Fruit fly (Drosophila melanogaster): ENCODE results near the gene CG10512.

DNA sequence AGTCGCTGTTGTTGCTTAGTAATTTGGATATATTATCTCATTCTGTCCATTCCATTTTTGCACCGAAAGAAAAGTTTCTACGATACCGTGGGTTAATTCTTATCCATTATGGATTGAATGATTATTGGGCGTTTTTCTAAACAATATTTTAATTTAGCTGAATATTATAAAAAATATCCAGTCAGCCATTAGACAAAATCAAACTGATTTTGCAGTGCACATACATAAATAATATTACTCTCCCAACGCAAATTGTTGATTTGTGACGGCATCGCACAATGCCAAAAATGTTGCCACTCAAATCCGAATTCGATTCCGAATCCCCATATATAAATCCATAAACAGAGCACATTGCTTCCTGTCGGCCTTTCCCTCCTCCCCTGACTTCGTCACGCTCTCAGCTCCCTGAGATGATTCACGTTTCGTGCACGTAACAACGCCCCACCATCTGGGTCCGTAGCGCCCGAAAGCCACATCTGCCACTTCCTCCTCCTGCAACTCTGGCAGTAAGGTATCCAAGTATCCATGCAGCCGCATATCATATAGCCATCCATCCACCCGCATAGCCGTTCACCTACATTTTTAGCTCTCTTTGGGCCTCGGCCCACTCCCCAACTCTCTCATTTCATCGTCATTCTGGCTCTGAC lies 25.7 kb upstream of the CG10512 start:
- TF ChIP-seq Snoo (tag; optimal IDR thresholded peaks at IDR 0.05) (peak; percentile 14), CG8159 (tag; optimal IDR thresholded peaks at IDR 0.05) (peak; percentile 44), Ets98B (GFP tag; IDR thresholded peaks at IDR 0.05) (peak; percentile 78), fd96Ca (GFP tag; IDR thresholded peaks at IDR 0.05) (no peak)
